Worm (Caenorhabditis elegans): ENCODE measurements around the gene spdl-1.
A peak's percentile ranks its signal among the peaks of the same experiment; 100 is the strongest.

The spdl-1 gene

DNA sequence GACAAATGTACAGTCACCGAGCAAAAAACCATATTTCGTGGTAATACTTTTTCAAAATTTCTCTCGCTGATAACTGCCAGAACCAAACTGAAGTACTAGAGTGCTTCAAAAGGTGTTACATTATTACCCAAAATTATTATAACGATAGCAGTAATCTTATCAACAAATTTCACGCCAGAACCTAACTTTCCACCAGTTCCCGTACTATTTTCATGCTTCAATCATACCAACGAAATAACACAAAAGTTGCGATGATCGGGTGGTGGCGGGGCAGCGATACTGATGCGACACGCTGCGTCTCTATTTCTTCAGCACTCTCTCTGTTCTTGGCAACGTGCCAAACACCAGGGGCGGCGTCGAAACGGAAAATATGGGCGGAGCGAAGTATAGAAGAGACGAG is 27.6 kb downstream of the spdl-1 start:
- no peak for TF ChIP-seq C08G9.2 (tag; optimal IDR thresholded peaks at IDR 0.05)
- TF ChIP-seq syd-9 (tag; optimal IDR thresholded peaks at IDR 0.05): no peak
- peak; percentile 55 for TF ChIP-seq elt-2 (tag; optimal IDR thresholded peaks at IDR 0.05)
- peak; percentile 10 for TF ChIP-seq ceh-18 (tag; optimal IDR thresholded peaks at IDR 0.05)
- peak; percentile 26 for TF ChIP-seq nfya-1 (tag; optimal IDR thresholded peaks at IDR 0.05)

DNA sequence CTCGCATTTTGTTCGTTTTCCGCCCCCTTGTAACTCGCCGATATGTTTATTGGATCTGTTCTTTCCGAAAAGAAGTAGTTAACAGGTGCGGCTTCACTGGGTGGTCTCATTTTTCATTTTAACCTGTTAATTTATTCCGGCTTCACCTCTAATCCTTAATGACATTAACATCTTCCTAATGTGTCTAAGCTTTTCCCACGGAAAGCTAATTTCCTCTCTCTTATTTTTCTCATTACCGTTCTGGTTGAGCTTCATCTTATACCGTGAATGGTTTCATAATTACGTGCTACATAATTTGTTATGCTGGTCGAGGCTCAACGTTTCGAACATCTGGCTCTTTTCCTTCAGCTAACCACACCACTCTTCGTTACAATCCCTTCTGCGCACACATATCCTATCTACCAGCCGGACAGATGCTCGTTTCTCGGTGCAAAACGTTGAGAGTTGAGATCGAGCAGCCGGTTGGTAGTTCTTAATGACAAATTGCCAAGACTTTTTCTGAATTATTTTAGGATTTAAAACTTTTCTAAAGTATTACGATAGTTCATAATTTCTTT is 28.1 kb downstream of the spdl-1 start:
- TF ChIP-seq ref-2 (tag; optimal IDR thresholded peaks at IDR 0.05) (no peak), unc-42 (tag; optimal IDR thresholded peaks at IDR 0.05) (peak; percentile 86), ceh-31 (tag; optimal IDR thresholded peaks at IDR 0.05) (no peak), tbx-2 (tag; optimal IDR thresholded peaks at IDR 0.05) (peak; percentile 36), nfya-1 (tag; optimal IDR thresholded peaks at IDR 0.05) (no peak), ama-1 (optimal IDR thresholded peaks at IDR 0.05) (no peak), rnt-1 (tag; optimal IDR thresholded peaks at IDR 0.05) (no peak), K02D7.2 (tag; optimal IDR thresholded peaks at IDR 0.05) (no peak), unc-3 (GFP tag; conservative IDR thresholded peaks at IDR 0.05) (no peak), unc-3 (tag; optimal IDR thresholded peaks at IDR 0.05) (no peak), syd-9 (tag; optimal IDR thresholded peaks at IDR 0.05) (no peak), ceh-30 (tag; optimal IDR thresholded peaks at IDR 0.05) (no peak), pros-1 (tag; optimal IDR thresholded peaks at IDR 0.05) (no peak), lim-6 (tag; optimal IDR thresholded peaks at IDR 0.05) (no peak), ttx-3 (tag; optimal IDR thresholded peaks at IDR 0.05) (no peak), zip-5 (tag; optimal IDR thresholded peaks at IDR 0.05) (no peak)

DNA sequence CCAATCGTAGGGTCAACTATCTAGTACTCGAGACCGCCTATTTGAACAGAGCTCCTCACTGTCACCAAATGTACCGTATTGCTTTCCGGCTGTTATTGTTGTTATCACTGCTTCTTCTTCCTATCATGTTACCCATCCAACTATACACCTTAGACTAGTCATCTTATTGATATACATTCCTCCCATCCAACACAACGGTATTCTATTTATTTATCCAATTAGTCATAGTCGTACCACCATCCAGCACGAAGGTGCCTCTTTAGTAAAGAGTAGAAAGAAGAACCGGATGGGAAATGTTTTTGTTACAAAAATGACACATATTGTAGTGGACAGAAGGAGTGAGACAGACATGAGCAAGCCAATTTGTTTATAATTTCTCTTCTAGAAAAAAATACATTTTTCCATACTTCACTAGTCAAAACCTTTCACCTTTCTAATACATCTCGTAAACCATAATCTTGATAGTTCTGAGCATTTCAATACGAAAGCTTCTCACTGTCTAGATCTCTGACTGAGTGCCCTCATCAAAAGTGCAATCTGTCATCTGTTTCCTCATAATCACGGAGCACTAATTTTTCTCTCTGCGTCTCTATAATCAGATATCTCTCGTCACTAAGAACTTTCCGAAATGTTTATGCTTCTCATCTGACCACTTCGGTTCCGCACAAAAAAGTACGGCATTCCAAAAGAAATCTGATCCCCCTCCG is 28.9 kb downstream of the spdl-1 start:
- TF ChIP-seq ceh-31 (tag; optimal IDR thresholded peaks at IDR 0.05): no peak
- peak; percentile 3 for TF ChIP-seq odd-2 (tag; optimal IDR thresholded peaks at IDR 0.05)
- no peak for TF ChIP-seq pag-3 (tag; optimal IDR thresholded peaks at IDR 0.05; ENCODE audit: borderline replicate concordance)
- no peak for TF ChIP-seq ceh-22 (tag; optimal IDR thresholded peaks at IDR 0.05)
- TF ChIP-seq Y22D7AL.16 (tag; optimal IDR thresholded peaks at IDR 0.05): no peak
- no peak for TF ChIP-seq gmeb-2 (tag; optimal IDR thresholded peaks at IDR 0.05)
- peak; percentile 69 for TF ChIP-seq unc-55 (GFP tag; optimal IDR thresholded peaks at IDR 0.05)
- no peak for TF ChIP-seq nhr-11 (tag; optimal IDR thresholded peaks at IDR 0.05)
- TF ChIP-seq lim-6 (tag; optimal IDR thresholded peaks at IDR 0.05): no peak
- no peak for TF ChIP-seq ceh-19 (GFP tag; optimal IDR thresholded peaks at IDR 0.05)
- no peak for TF ChIP-seq ceh-45 (GFP tag; IDR thresholded peaks at IDR 0.05)
- no peak for TF ChIP-seq ets-4 (tag; optimal IDR thresholded peaks at IDR 0.05)

DNA sequence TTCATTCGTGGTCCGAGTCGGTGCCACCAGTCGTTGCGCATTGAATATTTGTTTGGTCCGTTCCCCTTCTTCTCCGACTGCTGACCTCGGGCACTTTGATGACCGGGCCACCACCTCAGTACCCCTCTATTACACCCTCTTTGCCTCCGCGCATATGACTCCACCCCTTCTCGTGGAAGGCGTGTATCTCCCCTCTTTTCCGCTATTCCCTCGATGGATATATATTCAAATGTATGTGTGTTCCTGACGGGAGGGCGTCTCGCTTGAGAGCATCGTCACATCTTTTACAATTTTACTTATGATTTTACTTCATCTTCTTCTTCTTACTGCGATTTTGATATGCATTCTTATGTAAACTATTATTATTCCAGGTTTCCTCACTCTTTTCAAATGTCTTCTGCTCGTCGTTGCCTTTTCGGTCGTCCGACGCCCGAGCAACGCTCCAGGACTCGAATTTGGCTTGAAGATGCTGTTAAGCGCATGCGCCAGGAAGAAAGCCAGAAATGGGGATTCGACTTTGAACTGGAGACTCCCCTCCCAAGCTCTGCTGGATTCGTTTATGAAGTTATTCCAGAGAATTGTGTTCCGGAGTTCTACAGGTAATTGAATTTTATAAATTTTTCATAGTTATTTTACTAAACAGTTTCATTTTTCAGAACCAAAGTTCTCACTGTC is 29.6 kb downstream of the spdl-1 start, which contains the start of gene cki-1:
cki-1 (plus strand) TSS at position 372 of the 675 bp plus-strand sequence.
- peak; percentile 7 for TF ChIP-seq ceh-6 (GFP tag; optimal IDR thresholded peaks at IDR 0.05)
- no peak for TF ChIP-seq K09A11.1 (tag; optimal IDR thresholded peaks at IDR 0.05; ENCODE audit: insufficient read depth)
- peak; percentile 55 for TF ChIP-seq ceh-2 (tag; optimal IDR thresholded peaks at IDR 0.05)
- peak; percentile 52 for TF ChIP-seq syd-9 (tag; optimal IDR thresholded peaks at IDR 0.05)
- peak; percentile 52 for TF ChIP-seq sdc-2 (tag; optimal IDR thresholded peaks at IDR 0.05)
- TF ChIP-seq C38D4.7 (GFP tag; optimal IDR thresholded peaks at IDR 0.05): no peak
- no peak for TF ChIP-seq fkh-6 (tag; optimal IDR thresholded peaks at IDR 0.05)
- no peak for TF ChIP-seq T23F11.4 (GFP tag; optimal IDR thresholded peaks at IDR 0.05)
- peak; percentile 74 for TF ChIP-seq hlh-30 (tag; optimal IDR thresholded peaks at IDR 0.05; ENCODE audit: insufficient read depth)
- TF ChIP-seq ceh-31 (tag; optimal IDR thresholded peaks at IDR 0.05): peak; percentile 48
- TF ChIP-seq tbx-2 (tag; optimal IDR thresholded peaks at IDR 0.05): peak; percentile 36
- peak; percentile 61 for TF ChIP-seq ama-1 (optimal IDR thresholded peaks at IDR 0.05)
- TF ChIP-seq ceh-34 (tag; optimal IDR thresholded peaks at IDR 0.05): peak; percentile 95
- peak; percentile 63 for TF ChIP-seq hlh-6 (tag; optimal IDR thresholded peaks at IDR 0.05)
- TF ChIP-seq ceh-19 (GFP tag; optimal IDR thresholded peaks at IDR 0.05): peak; percentile 80
- TF ChIP-seq ztf-16 (tag; optimal IDR thresholded peaks at IDR 0.05): no peak
- TF ChIP-seq F13H6.1 (tag; optimal IDR thresholded peaks at IDR 0.05): peak; percentile 14
- TF ChIP-seq hlh-13 (GFP tag; optimal IDR thresholded peaks at IDR 0.05): no peak
- peak; percentile 15 for TF ChIP-seq ref-2 (tag; optimal IDR thresholded peaks at IDR 0.05)
- TF ChIP-seq ceh-45 (GFP tag; IDR thresholded peaks at IDR 0.05): no peak
- no peak for TF ChIP-seq tbx-7 (tag; optimal IDR thresholded peaks at IDR 0.05)
- peak; percentile 16 for TF ChIP-seq elt-2 (tag; optimal IDR thresholded peaks at IDR 0.05)
- no peak for TF ChIP-seq eyg-1 (tag; optimal IDR thresholded peaks at IDR 0.05)
- no peak for TF ChIP-seq fkh-10 (GFP tag; optimal IDR thresholded peaks at IDR 0.05)
